Fruit fly (Drosophila melanogaster): ENCODE results near the gene CG9641.

dm6 chr2L:3003399-3003798, 26.7 kb upstream of the CG9641 start:
- TF ChIP-seq CG8478 (optimal IDR thresholded peaks at IDR 0.05) (no peak), CTCF (optimal IDR thresholded peaks at IDR 0.05) (no peak)

All from S2 (cell line).